Worm (Caenorhabditis elegans) whole organism, mixed stage, embryonic: ENCODE measurements around the gene swsn-4.

ENCODE experiments used
- blmp-1 ChIP-seq: fragments of 150-350 bp; optimal IDR thresholded peaks from 2 replicates; lab custom pipeline; 2014; ENCODE audit warnings: missing biosample characterization, missing genetic modification characterization
- ceh-39 ChIP-seq: fragments of 150-350 bp; optimal IDR thresholded peaks from 2 replicates; lab custom pipeline; 2014; ENCODE audit warnings: missing biosample characterization, missing genetic modification characterization
- ces-1 ChIP-seq: fragments of 150-350 bp; optimal IDR thresholded peaks from 2 replicates; lab custom pipeline; 2014; ENCODE audit warnings: missing biosample characterization, missing genetic modification reagents, missing genetic modification characterization
- elt-3 ChIP-seq: fragments of 150-350 bp; optimal IDR thresholded peaks from 2 replicates; lab custom pipeline; 2014; ENCODE audit warnings: missing biosample characterization, missing genetic modification characterization
- lsy-2 ChIP-seq: fragments of 150-350 bp; optimal IDR thresholded peaks from 2 replicates; lab custom pipeline; 2014; ENCODE audit warnings: missing biosample characterization, missing genetic modification characterization
- mep-1 ChIP-seq: fragments of 150-350 bp; optimal IDR thresholded peaks from 2 replicates; lab custom pipeline; 2017; ENCODE audit warnings: missing biosample characterization, missing genetic modification reagents, missing genetic modification characterization, inconsistent platforms
- nhr-237 ChIP-seq: fragments of 150-350 bp; optimal IDR thresholded peaks from 2 replicates; lab custom pipeline; 2014; ENCODE audit warnings: missing biosample characterization, missing genetic modification characterization
- nhr-76 ChIP-seq: sonication (generic microtip); optimal IDR thresholded peaks from 2 replicates; lab custom pipeline; 2017; ENCODE audit warnings: missing biosample characterization, missing genetic modification characterization
- pha-4 ChIP-seq: fragments of 150-350 bp; optimal IDR thresholded peaks from 2 replicates; lab custom pipeline; 2018; ENCODE audit warnings: missing biosample characterization, missing genetic modification reagents, missing genetic modification characterization
- sem-2 ChIP-seq: fragments of 200-800 bp; sonication (Bioruptor generic); optimal IDR thresholded peaks from 2 replicates; lab custom pipeline; 2018; ENCODE audit warnings: mild to moderate bottlenecking, missing genetic modification characterization, missing compliant biosample characterization
- snpc-4 ChIP-seq: fragments of 150-350 bp; optimal IDR thresholded peaks from 2 replicates; lab custom pipeline; 2014; ENCODE audit warnings: missing biosample characterization, missing genetic modification characterization
- unc-39 ChIP-seq: fragments of 150-350 bp; optimal IDR thresholded peaks from 2 replicates; lab custom pipeline; 2014; ENCODE audit warnings: missing biosample characterization, missing genetic modification characterization
- ztf-11 ChIP-seq: fragments of 150-350 bp; optimal IDR thresholded peaks from 2 replicates; lab custom pipeline; 2014; ENCODE audit warnings: missing biosample characterization, missing genetic modification characterization

ce11 chrIV:11119972-11120562, 5.8 kb upstream of the swsn-4 start:
- TF ChIP-seq blmp-1: no peak
- TF ChIP-seq snpc-4 (tag; lab: Kevin White, UChicago): no peak
- no peak for TF ChIP-seq ztf-11 (tag; lab: Kevin White, UChicago)
- no peak for TF ChIP-seq sem-2
- no peak for TF ChIP-seq unc-39 (tag; lab: Kevin White, UChicago)
- TF ChIP-seq ceh-39: no peak
- TF ChIP-seq pha-4 (tag; lab: Kevin White, UChicago): peak; percentile 10
- TF ChIP-seq mep-1 (tag; lab: Kevin White, UChicago): no peak
- no peak for TF ChIP-seq ces-1 (GFP tag; lab: Kevin White, UChicago)
- no peak for TF ChIP-seq elt-3 (tag; lab: Kevin White, UChicago)
- TF ChIP-seq lsy-2 (tag; lab: Kevin White, UChicago): no peak
- no peak for TF ChIP-seq nhr-76 (tag; lab: Kevin White, UChicago)
- TF ChIP-seq nhr-237 (tag; lab: Kevin White, UChicago): no peak
